Fruit fly (Drosophila melanogaster): ENCODE data around the gene dac.

- TF ChIP-seq CG8478 (optimal IDR thresholded peaks at IDR 0.05) (no peak), CTCF (optimal IDR thresholded peaks at IDR 0.05) (no peak)
Observed at dm6 chr2L:16497196-16497595, 11.4 kb upstream of the dac start.

All from S2 (cell line).